Fruit fly (Drosophila melanogaster) whole organism, adult: ENCODE results near the gene Hsp67Bc.

Experiments used
- CG11617 ChIP-seq: fragments of 200-800 bp; sonication (Bioruptor generic); optimal IDR thresholded peaks from 2 replicates; lab custom pipeline; 2017; ENCODE audit warnings: mild to moderate bottlenecking, missing biosample characterization, missing genetic modification reagents, missing genetic modification characterization
- CG14711 ChIP-seq: fragments of 200-800 bp; sonication (Bioruptor generic); optimal IDR thresholded peaks from 2 replicates; lab custom pipeline; 2018; ENCODE audit warnings: missing biosample characterization, mild to moderate bottlenecking, missing genetic modification characterization, moderate library complexity
- CG1620 ChIP-seq: fragments of 200-800 bp; sonication (Bioruptor generic); optimal IDR thresholded peaks from 2 replicates; lab custom pipeline; 2016; ENCODE audit warnings: missing biosample characterization, missing genetic modification characterization
- CG5204 ChIP-seq: fragments of 200-800 bp; sonication (Bioruptor generic); optimal IDR thresholded peaks from 2 replicates; lab custom pipeline; 2016; ENCODE audit warnings: missing biosample characterization, missing genetic modification characterization
- CG7045 ChIP-seq: fragments of 200-800 bp; sonication (Bioruptor generic); optimal IDR thresholded peaks from 2 replicates; lab custom pipeline; 2017; ENCODE audit warnings: missing biosample characterization, mild to moderate bottlenecking, missing genetic modification characterization
- Clk ChIP-seq: fragments of 200-800 bp; sonication (Bioruptor generic); optimal IDR thresholded peaks from 2 replicates; lab custom pipeline; 2017; ENCODE audit warnings: missing biosample characterization, missing genetic modification characterization
- Crg-1 ChIP-seq: fragments of 200-800 bp; sonication (Bioruptor generic); optimal IDR thresholded peaks from 2 replicates; lab custom pipeline; 2016; ENCODE audit warnings: missing biosample characterization, missing genetic modification characterization
- Hr96 ChIP-seq: fragments of 200-800 bp; sonication (Bioruptor generic); optimal IDR thresholded peaks from 2 replicates; lab custom pipeline; 2016; ENCODE audit warnings: missing biosample characterization, missing genetic modification characterization
- bab1 ChIP-seq: fragments of 200-800 bp; sonication (Bioruptor generic); optimal IDR thresholded peaks from 3 replicates; lab custom pipeline; 2019; ENCODE audit warnings: missing biosample characterization, mild to moderate bottlenecking, missing genetic modification characterization, moderate library complexity
- kay ChIP-seq: fragments of 200-800 bp; sonication (Bioruptor generic); peaks from one replicate; lab custom pipeline; 2016; ENCODE audit warnings: missing biosample characterization, missing genetic modification characterization, borderline replicate concordance

- TF ChIP-seq CG11617 (GFP tag; lab: Kevin White, UChicago) (no peak), CG7045 (GFP tag; lab: Kevin White, UChicago) (no peak), Crg-1 (no peak), Hr96 (GFP tag; lab: Kevin White, UChicago) (peak; percentile 1), bab1 (GFP tag; lab: Kevin White, UChicago) (no peak), CG1620 (GFP tag; lab: Kevin White, UChicago) (no peak), kay (GFP tag; lab: Kevin White, UChicago) (no peak), Clk (GFP tag; lab: Kevin White, UChicago) (no peak), CG14711 (no peak), CG5204 (GFP tag; lab: Kevin White, UChicago) (no peak)
Observed at dm6 chr3L:9340232-9340631, 32.1 kb downstream of the Hsp67Bc start.
